Worm (Caenorhabditis elegans) whole organism, early embryonic: ENCODE data around the gene srsx-17.

Experiments
- ceh-13 ChIP-seq: fragments of 200-800 bp; sonication (Bioruptor generic); optimal IDR thresholded peaks from 2 replicates; lab custom pipeline; 2018; ENCODE audit warnings: mild to moderate bottlenecking, missing genetic modification characterization, missing compliant biosample characterization
- flt-1 ChIP-seq: fragments of 200-800 bp; sonication (Bioruptor generic); IDR thresholded peaks from 2 replicates; pipeline ENCODE4 v1.3.6; 2022; ENCODE audit warnings: missing genetic modification characterization, missing compliant biosample characterization
- tbx-11 ChIP-seq: fragments of 200-800 bp; sonication (Bioruptor generic); IDR thresholded peaks from 2 replicates; pipeline ENCODE4 v1.3.6; 2022; ENCODE audit warnings: missing genetic modification characterization, missing compliant biosample characterization

DNA sequence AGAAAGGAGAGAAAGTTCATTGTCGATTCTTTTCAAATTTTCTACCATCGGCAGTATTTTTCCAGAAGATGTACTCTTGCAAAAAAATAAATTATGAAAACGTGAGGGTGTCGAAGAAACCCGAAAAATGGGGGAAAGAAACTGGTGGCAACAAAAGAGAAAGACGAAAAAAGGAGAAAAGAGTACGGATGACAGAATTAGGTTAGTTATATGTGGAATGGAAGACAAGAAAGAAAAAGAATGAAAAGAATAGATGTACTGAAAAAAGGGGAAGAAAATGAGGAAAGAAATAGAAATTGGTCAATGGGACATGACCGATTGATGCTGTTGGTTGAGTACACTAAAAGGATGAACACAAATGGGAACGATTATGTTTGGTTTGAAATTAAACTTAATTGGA is 28.2 kb downstream of the srsx-17 start:
- TF ChIP-seq flt-1 (GFP tag; lab: Robert Waterston, UW) (no peak), ceh-13 (no peak), tbx-11 (GFP tag; lab: Robert Waterston, UW) (no peak)
